Worm (Caenorhabditis elegans) whole organism, young adult: ENCODE results near the gene Y19D2B.2.

Source experiments
- B0035.1 ChIP-seq: sonication (generic microtip); optimal IDR thresholded peaks from 2 replicates; lab custom pipeline; 2016; ENCODE audit warnings: missing genetic modification characterization, mild to moderate bottlenecking, missing compliant biosample characterization, missing genotype, missing genetic modification reagents
- bed-1 ChIP-seq: fragments of 200-800 bp; sonication (Bioruptor generic); IDR thresholded peaks from 2 replicates; pipeline ENCODE4 v1.3.6; 2022; ENCODE audit warnings: missing genetic modification reagents, missing genetic modification characterization, missing compliant biosample characterization
- ceh-27 ChIP-seq: fragments of 200-800 bp; sonication (Bioruptor generic); optimal IDR thresholded peaks from 2 replicates; lab custom pipeline; 2018; ENCODE audit warnings: mild to moderate bottlenecking, missing genetic modification characterization, moderate library complexity, missing compliant biosample characterization
- ets-4 ChIP-seq: fragments of 200-800 bp; sonication (Bioruptor generic); optimal IDR thresholded peaks from 2 replicates; lab custom pipeline; 2018; ENCODE audit warnings: mild to moderate bottlenecking, missing genetic modification characterization, missing compliant biosample characterization
- fkh-3 ChIP-seq: sonication (generic microtip); optimal IDR thresholded peaks from 2 replicates; lab custom pipeline; 2016; ENCODE audit warnings: mild to moderate bottlenecking, missing genetic modification characterization, missing compliant biosample characterization
- him-1 ChIP-seq: sonication (generic microtip); optimal IDR thresholded peaks from 2 replicates; lab custom pipeline; 2016; ENCODE audit warnings: missing genotype, missing genetic modification reagents, missing genetic modification characterization, missing compliant biosample characterization
- lin-40 ChIP-seq: sonication (generic microtip); optimal IDR thresholded peaks from 2 replicates; lab custom pipeline; 2016; ENCODE audit warnings: missing genetic modification characterization, mild to moderate bottlenecking, missing compliant biosample characterization, missing genotype, missing genetic modification reagents
- repo-1 ChIP-seq: sonication (generic microtip); optimal IDR thresholded peaks from 2 replicates; lab custom pipeline; 2017; ENCODE audit warnings: mild to moderate bottlenecking, missing genetic modification characterization, missing compliant biosample characterization

ce11 chrII:10950107-10950679 is 26.1 kb downstream of the Y19D2B.2 start, which contains the start of gene gst-5:
- TF ChIP-seq lin-40 (tag; lab: Kevin White, UChicago): no peak
- TF ChIP-seq B0035.1: no peak
- TF ChIP-seq repo-1 (tag; lab: Kevin White, UChicago): no peak
- no peak for TF ChIP-seq bed-1 (GFP tag; lab: Robert Waterston, UW)
- no peak for TF ChIP-seq fkh-3 (tag; lab: Kevin White, UChicago)
- TF ChIP-seq ets-4 (GFP tag; lab: Kevin White, UChicago): no peak
- no peak for TF ChIP-seq ceh-27
- TF ChIP-seq him-1 (tag; lab: Kevin White, UChicago): no peak
